Worm (Caenorhabditis elegans) whole organism, young adult: Measurements from ENCODE around the gene srlf-27.

Experiments
- B0261.1 ChIP-seq: sonication (generic microtip); optimal IDR thresholded peaks from 2 replicates; lab custom pipeline; 2016; ENCODE audit warnings: mild to moderate bottlenecking, missing genetic modification characterization, moderate library complexity, missing compliant biosample characterization
- B0336.3 ChIP-seq: fragments of 200-800 bp; sonication (Bioruptor generic); IDR thresholded peaks from 2 replicates; pipeline ENCODE4 v1.3.6; 2022; ENCODE audit warnings: missing genetic modification characterization, missing compliant biosample characterization
- C06A6.2 ChIP-seq: fragments of 200-800 bp; sonication (Bioruptor generic); conservative IDR thresholded peaks from 2 replicates; pipeline ENCODE4 v1.3.6; 2022; ENCODE audit warnings: missing genetic modification characterization, missing compliant biosample characterization
- F10E7.11 ChIP-seq: sonication (generic microtip); optimal IDR thresholded peaks from 2 replicates; lab custom pipeline; 2017; ENCODE audit warnings: mild to moderate bottlenecking, missing genetic modification characterization, moderate library complexity, missing compliant biosample characterization
- F23B12.7 ChIP-seq: sonication (generic microtip); optimal IDR thresholded peaks from 2 replicates; lab custom pipeline; 2017; ENCODE audit warnings: missing genetic modification characterization, mild to moderate bottlenecking, missing compliant biosample characterization, antibody characterized with exemption, moderate library complexity; ENCODE audit not compliant: insufficient read depth
- F57C9.4 ChIP-seq: sonication (generic microtip); optimal IDR thresholded peaks from 2 replicates; lab custom pipeline; 2017; ENCODE audit warnings: mild to moderate bottlenecking, missing genetic modification characterization, missing compliant biosample characterization
- Y53G8AR.9 ChIP-seq: fragments of 200-800 bp; sonication (Bioruptor generic); conservative IDR thresholded peaks from 2 replicates; pipeline ENCODE4 v1.3.6; 2022; ENCODE audit warnings: missing genetic modification reagents, missing genetic modification characterization, missing compliant biosample characterization
- Y67H2A.10 ChIP-seq: fragments of 200-800 bp; sonication (Bioruptor generic); conservative IDR thresholded peaks from 2 replicates; pipeline ENCODE4 v1.3.6; 2022; ENCODE audit warnings: missing genetic modification reagents, missing genetic modification characterization, missing compliant biosample characterization
- attf-3 ChIP-seq: fragments of 200-800 bp; sonication (Bioruptor generic); conservative IDR thresholded peaks from 2 replicates; pipeline ENCODE4 v1.3.6; 2022; ENCODE audit warnings: missing genetic modification reagents, missing genetic modification characterization, missing compliant biosample characterization
- attf-6 ChIP-seq: fragments of 200-800 bp; sonication (Bioruptor generic); IDR thresholded peaks from 2 replicates; pipeline ENCODE4 v1.3.6; 2022; ENCODE audit warnings: missing genetic modification reagents, missing genetic modification characterization, missing compliant biosample characterization
- bed-1 ChIP-seq: fragments of 200-800 bp; sonication (Bioruptor generic); IDR thresholded peaks from 2 replicates; pipeline ENCODE4 v1.3.6; 2022; ENCODE audit warnings: missing genetic modification reagents, missing genetic modification characterization, missing compliant biosample characterization
- ceh-27 ChIP-seq: fragments of 200-800 bp; sonication (Bioruptor generic); optimal IDR thresholded peaks from 2 replicates; lab custom pipeline; 2018; ENCODE audit warnings: mild to moderate bottlenecking, missing genetic modification characterization, moderate library complexity, missing compliant biosample characterization
- ceh-40 ChIP-seq: fragments of 200-800 bp; sonication (Bioruptor generic); IDR thresholded peaks from 2 replicates; pipeline ENCODE4 v1.3.6; 2022; ENCODE audit warnings: missing genetic modification characterization, missing compliant biosample characterization
- ceh-58 ChIP-seq: fragments of 200-800 bp; sonication (Bioruptor generic); IDR thresholded peaks from 2 replicates; pipeline ENCODE4 v1.3.6; 2022; ENCODE audit warnings: missing genetic modification characterization, missing compliant biosample characterization
- dpff-1 ChIP-seq: sonication (generic microtip); optimal IDR thresholded peaks from 2 replicates; lab custom pipeline; 2017; ENCODE audit warnings: mild to moderate bottlenecking, missing genetic modification characterization, missing compliant biosample characterization
- egl-44 ChIP-seq: fragments of 200-800 bp; sonication (Bioruptor generic); IDR thresholded peaks from 2 replicates; pipeline ENCODE4 v1.3.6; 2022; ENCODE audit warnings: missing genetic modification reagents, missing genetic modification characterization, missing compliant biosample characterization
- egrh-3 ChIP-seq: fragments of 200-800 bp; sonication (Bioruptor generic); IDR thresholded peaks from 2 replicates; pipeline ENCODE4 v1.3.6; 2022; ENCODE audit warnings: missing genetic modification reagents, missing genetic modification characterization, missing compliant biosample characterization
- fkh-3 ChIP-seq: sonication (generic microtip); optimal IDR thresholded peaks from 2 replicates; lab custom pipeline; 2016; ENCODE audit warnings: mild to moderate bottlenecking, missing genetic modification characterization, missing compliant biosample characterization
- hmg-1.2 ChIP-seq: fragments of 200-800 bp; sonication (Bioruptor generic); IDR thresholded peaks from 2 replicates; pipeline ENCODE4 v1.3.6; 2022; ENCODE audit warnings: missing genetic modification reagents, missing genetic modification characterization, missing compliant biosample characterization
- hsf-1 ChIP-seq: fragments of 200-800 bp; sonication (Bioruptor generic); IDR thresholded peaks from 2 replicates; pipeline ENCODE4 v1.3.6; 2022; ENCODE audit warnings: missing genetic modification reagents, missing genetic modification characterization, missing compliant biosample characterization
- lsl-1 ChIP-seq: fragments of 200-800 bp; sonication (Bioruptor generic); optimal IDR thresholded peaks from 2 replicates; lab custom pipeline; 2018; ENCODE audit warnings: mild to moderate bottlenecking, missing genetic modification characterization, moderate library complexity, missing compliant biosample characterization
- madf-6 ChIP-seq: fragments of 200-800 bp; sonication (Bioruptor generic); IDR thresholded peaks from 2 replicates; pipeline ENCODE4 v1.3.6; 2022; ENCODE audit warnings: missing genetic modification reagents, missing genetic modification characterization, missing compliant biosample characterization
- mcd-1 ChIP-seq: fragments of 200-800 bp; sonication (Bioruptor generic); IDR thresholded peaks from 2 replicates; pipeline ENCODE4 v1.3.6; 2022; ENCODE audit warnings: missing genetic modification reagents, missing genetic modification characterization, missing compliant biosample characterization
- mel-28 ChIP-seq: sonication (generic microtip); optimal IDR thresholded peaks from 2 replicates; lab custom pipeline; 2016; ENCODE audit warnings: borderline replicate concordance, mild to moderate bottlenecking, missing genetic modification characterization, missing compliant biosample characterization
- mxl-1 ChIP-seq: sonication (generic microtip); optimal IDR thresholded peaks from 2 replicates; lab custom pipeline; 2016; ENCODE audit warnings: missing genetic modification characterization, missing compliant biosample characterization
- nhr-179 ChIP-seq: sonication (generic microtip); optimal IDR thresholded peaks from 2 replicates; lab custom pipeline; 2016; ENCODE audit warnings: mild to moderate bottlenecking, missing genetic modification characterization, missing compliant biosample characterization
- nhr-27 ChIP-seq: fragments of 200-800 bp; sonication (Bioruptor generic); optimal IDR thresholded peaks from 2 replicates; lab custom pipeline; 2018; ENCODE audit warnings: mild to moderate bottlenecking, missing genetic modification characterization, moderate library complexity, missing compliant biosample characterization
- nhr-80 ChIP-seq: sonication (generic microtip); optimal IDR thresholded peaks from 2 replicates; lab custom pipeline; 2016; ENCODE audit warnings: missing genetic modification characterization, missing compliant biosample characterization
- pbrm-1 ChIP-seq: fragments of 200-800 bp; sonication (Bioruptor generic); IDR thresholded peaks from 2 replicates; pipeline ENCODE4 v1.3.6; 2022; ENCODE audit warnings: missing genetic modification reagents, missing genetic modification characterization, missing compliant biosample characterization
- pha-4 ChIP-seq: fragments of 150-350 bp; sonication (generic microtip); optimal IDR thresholded peaks from 2 replicates; lab custom pipeline; 2014; ENCODE audit warnings: missing biosample characterization, missing genetic modification reagents, missing genetic modification characterization
- rcor-1 ChIP-seq: fragments of 200-800 bp; sonication (Bioruptor generic); IDR thresholded peaks from 2 replicates; pipeline ENCODE4 v1.3.6; 2022; ENCODE audit warnings: missing genetic modification reagents, missing genetic modification characterization, missing compliant biosample characterization
- snpc-1.3 ChIP-seq: sonication (generic microtip); optimal IDR thresholded peaks from 2 replicates; lab custom pipeline; 2017; ENCODE audit warnings: missing genetic modification characterization, mild to moderate bottlenecking, missing compliant biosample characterization, antibody characterized with exemption, moderate library complexity, missing genotype, missing genetic modification reagents; ENCODE audit not compliant: insufficient read depth
- snpc-4 ChIP-seq, 5 experiments: fragments of 150-350 bp in 1 of 5; sonication (generic microtip) in 4 of 5; optimal IDR thresholded peaks; 2 replicates each; lab custom pipeline; 2014 to 2018; ENCODE audit warnings: missing genetic modification characterization in 5 of 5, missing biosample characterization in 3 of 5, antibody characterized with exemption in 2 of 5, mild to moderate bottlenecking in 2 of 5, missing compliant biosample characterization in 2 of 5, missing genotype in 2 of 5, moderate library complexity in 2 of 5, missing genetic modification reagents in 1 of 5
- sptf-2 ChIP-seq: fragments of 200-800 bp; sonication (Bioruptor generic); optimal IDR thresholded peaks from 2 replicates; lab custom pipeline; 2018; ENCODE audit warnings: mild to moderate bottlenecking, missing genetic modification characterization, missing compliant biosample characterization
- tbp1 ChIP-seq: fragments of 200-800 bp; sonication (Bioruptor generic); optimal IDR thresholded peaks from 2 replicates; lab custom pipeline; 2018; ENCODE audit warnings: mild to moderate bottlenecking, missing genetic modification characterization, missing compliant biosample characterization
- tbx-9 ChIP-seq: sonication (generic microtip); optimal IDR thresholded peaks from 2 replicates; lab custom pipeline; 2016; ENCODE audit warnings: borderline replicate concordance, missing genetic modification characterization, inconsistent platforms, missing compliant biosample characterization

The srlf-27 gene

ce11 chrIV:14634826-14635225 lies 2.7 kb upstream of the srlf-27 start, which contains the start of gene ule-2:
Gene ule-2 (plus strand): TSS chrIV:14635126.
- TF ChIP-seq sptf-2 = no peak
- TF ChIP-seq lsl-1 = no peak
- no peak for TF ChIP-seq attf-3 (GFP tag; lab: Robert Waterston, UW)
- no peak for TF ChIP-seq bed-1
- TF ChIP-seq tbx-9 = no peak
- no peak for TF ChIP-seq pha-4 (tag; lab: Kevin White, UChicago)
- TF ChIP-seq fkh-3 (tag; lab: Kevin White, UChicago) = no peak
- no peak for TF ChIP-seq nhr-80 (tag; lab: Kevin White, UChicago)
- TF ChIP-seq C06A6.2 (GFP tag; lab: Robert Waterston, UW) = no peak
- no peak for TF ChIP-seq F23B12.7
- no peak for TF ChIP-seq egl-44 (GFP tag; lab: Robert Waterston, UW)
- TF ChIP-seq rcor-1 (GFP tag; lab: Robert Waterston, UW) = no peak
- TF ChIP-seq mxl-1 = no peak
- no peak for TF ChIP-seq ceh-40 (GFP tag; lab: Robert Waterston, UW)

ce11 chrIV:14648059-14648458 lies 10.5 kb downstream of the srlf-27 start:
- TF ChIP-seq attf-6 (GFP tag; lab: Robert Waterston, UW) = peak; percentile 75
- peak; percentile 71 for TF ChIP-seq snpc-4 (GFP tag; optimal IDR thresholded peaks at IDR 0.05; lab: Kevin White, UChicago)
- peak in 3 of 4 experiments; percentile 56 to 94 (median 71) for TF ChIP-seq snpc-4 (tag; optimal IDR thresholded peaks at IDR 0.05; lab: Kevin White, UChicago)

- TF ChIP-seq attf-6 (GFP tag; lab: Robert Waterston, UW) = peak; percentile 74; the same call in 1 of the 2 replicates
- no peak for TF ChIP-seq snpc-1.3 (tag; lab: Kevin White, UChicago)
Observed at ce11 chrIV:14653066-14653465, 15.6 kb downstream of the srlf-27 start, which contains the start of gene talp-3. Gene talp-3 (minus strand): TSS chrIV:14653380.

DNA sequence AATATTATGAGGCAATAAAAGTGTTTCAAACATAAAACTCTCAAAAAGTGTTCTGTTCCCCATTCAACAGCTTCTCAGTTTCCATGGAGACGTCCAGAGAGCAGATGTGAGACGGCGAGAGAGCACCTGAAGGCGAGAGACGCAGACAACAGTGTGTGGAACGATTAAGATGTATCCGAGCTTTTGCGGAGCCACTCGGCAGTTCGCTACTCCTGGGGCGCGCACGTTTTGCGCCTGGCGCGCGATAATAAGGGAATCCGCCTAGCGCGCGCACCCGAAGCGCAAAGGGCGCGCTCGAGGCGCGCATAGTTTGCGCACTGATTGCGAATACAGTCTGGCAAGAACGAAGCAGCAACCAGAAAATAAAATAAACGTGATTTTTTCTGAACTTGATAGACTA lies 17.2 kb downstream of the srlf-27 start:
- TF ChIP-seq attf-6 (GFP tag; lab: Robert Waterston, UW) (peak; percentile 63; the same call in 1 of the 2 replicates), egrh-3 (GFP tag; lab: Robert Waterston, UW) (peak; percentile 37; the same call in 1 of the 2 replicates)

DNA sequence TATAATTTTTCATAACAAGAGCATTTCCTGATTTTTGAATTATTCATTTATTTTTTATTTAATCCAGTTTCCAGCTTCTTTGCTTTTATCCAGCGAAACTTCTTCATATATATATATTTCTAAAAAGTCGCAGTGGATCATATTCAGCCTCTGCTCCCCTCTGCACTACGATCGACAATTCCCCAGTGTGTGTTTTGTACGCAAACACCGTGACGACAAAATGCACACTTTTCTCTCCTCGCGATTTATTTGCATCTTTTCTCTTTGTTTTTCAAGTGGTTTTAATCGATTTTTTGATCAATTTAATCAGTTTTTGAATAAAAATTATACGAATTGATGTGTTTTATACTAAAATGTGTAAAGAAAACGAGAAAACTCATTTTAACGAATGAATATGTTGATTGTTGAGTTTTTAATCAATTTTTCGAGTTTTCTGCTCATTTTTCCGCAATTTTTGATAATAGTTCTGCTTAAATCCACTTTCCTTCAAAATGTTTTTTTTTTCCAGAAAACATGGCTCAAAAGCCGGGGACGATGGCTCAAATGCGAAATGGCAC lies 19.1 kb downstream of the srlf-27 start, which contains the start of gene Y57G11C.33:
Gene Y57G11C.33, plus strand, starts transcription at position 507 of the 557 bp plus-strand sequence.
- TF ChIP-seq snpc-1.3 (tag; lab: Kevin White, UChicago) (peak; percentile 38), attf-6 (GFP tag; lab: Robert Waterston, UW) (peak; percentile 82), hmg-1.2 (GFP tag; lab: Robert Waterston, UW) (peak; percentile 22; the same call in 1 of the 2 replicates), mel-28 (no peak), tbp1 (peak; percentile 46), pbrm-1 (GFP tag; lab: Robert Waterston, UW) (no peak), ceh-27 (GFP tag; lab: Kevin White, UChicago) (no peak), snpc-4 (GFP tag; optimal IDR thresholded peaks at IDR 0.05; lab: Kevin White, UChicago) (peak; percentile 85), snpc-4 (tag; optimal IDR thresholded peaks at IDR 0.05; lab: Kevin White, UChicago) (peak in 3 of 4 experiments; percentile 89 to 91 (median 89))
- TF ChIP-seq, all 124 proteins: peak for 5

DNA sequence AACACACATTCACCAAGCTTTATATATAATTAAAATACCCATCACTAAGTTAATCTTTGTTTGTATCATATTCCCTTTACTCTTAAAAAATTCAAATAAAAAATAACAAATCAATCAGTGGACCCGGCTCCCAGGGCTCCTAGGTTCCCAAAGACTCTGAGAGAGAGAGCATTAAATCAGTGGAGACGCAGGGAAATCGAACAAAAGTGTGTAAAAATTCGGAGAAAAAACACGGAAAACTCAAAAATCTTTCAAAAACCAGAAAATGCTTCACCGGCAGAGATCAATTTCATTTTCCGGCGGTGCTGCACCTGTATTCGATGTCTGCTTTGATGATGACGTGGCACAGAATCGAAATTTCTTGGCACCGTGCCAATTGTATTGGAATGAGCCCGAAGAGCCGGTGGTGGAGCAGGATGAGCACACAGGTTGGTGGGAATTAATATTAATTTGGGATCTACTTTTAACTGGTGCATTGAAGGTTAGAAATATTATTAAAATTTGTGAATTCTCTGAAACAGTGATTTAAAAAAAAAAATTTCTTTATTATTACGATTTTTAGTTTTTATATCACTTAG lies 20.6 kb downstream of the srlf-27 start, which contains the start of gene anoh-2:
Gene anoh-2, plus strand, starts transcription at position 255 of the 578 bp plus-strand sequence.
- TF ChIP-seq madf-6 (peak; percentile 54), dpff-1 (tag; lab: Kevin White, UChicago) (no peak), hsf-1 (GFP tag; lab: Robert Waterston, UW) (0 out of 2 replicates have a peak, but pooled peaks have one; percentile 49), ceh-58 (GFP tag; lab: Robert Waterston, UW) (no peak), nhr-179 (tag; lab: Kevin White, UChicago) (no peak), mcd-1 (0 out of 2 replicates have a peak, but pooled peaks have one; percentile 21), F57C9.4 (tag; lab: Kevin White, UChicago) (no peak), ceh-40 (GFP tag; lab: Robert Waterston, UW) (no peak), nhr-27 (no peak), B0261.1 (no peak), Y53G8AR.9 (0 out of 2 replicates have a peak, but pooled peaks have one; percentile 51), snpc-4 (GFP tag; optimal IDR thresholded peaks at IDR 0.05; lab: Kevin White, UChicago) (peak; percentile 54), snpc-4 (tag; optimal IDR thresholded peaks at IDR 0.05; lab: Kevin White, UChicago) (peak in 3 of 4 experiments; percentile 10 to 94 (median 16)), Y67H2A.10 (no peak), B0336.3 (GFP tag; lab: Robert Waterston, UW) (peak; percentile 81), F10E7.11 (tag; lab: Kevin White, UChicago) (peak; percentile 47)
